Worm (Caenorhabditis elegans): ENCODE measurements around the gene srx-136.

srx-136 gene

ce11 chrV:13869551-13869950 is 12.3 kb downstream of the srx-136 start:
- TF ChIP-seq nhr-2 (tag; optimal IDR thresholded peaks at IDR 0.05) (no peak), nhr-237 (tag; optimal IDR thresholded peaks at IDR 0.05) (no peak), drap-1 (GFP tag; optimal IDR thresholded peaks at IDR 0.05) (no peak), lin-32 (GFP tag; optimal IDR thresholded peaks at IDR 0.05) (no peak), nhr-28 (tag; optimal IDR thresholded peaks at IDR 0.05) (no peak), hlh-1 (tag; optimal IDR thresholded peaks at IDR 0.05) (no peak), ztf-11 (tag; optimal IDR thresholded peaks at IDR 0.05) (no peak), bed-3 (GFP tag; optimal IDR thresholded peaks at IDR 0.05) (no peak)

- TF ChIP-seq tbx-8 (GFP tag; optimal IDR thresholded peaks at IDR 0.05) (no peak), sptf-1 (tag; optimal IDR thresholded peaks at IDR 0.05) (no peak), ham-2 (GFP tag; optimal IDR thresholded peaks at IDR 0.05) (no peak), ztf-11 (tag; optimal IDR thresholded peaks at IDR 0.05) (no peak), nhr-28 (tag; optimal IDR thresholded peaks at IDR 0.05) (no peak), cnd-1 (tag; optimal IDR thresholded peaks at IDR 0.05) (no peak), ceh-83 (GFP tag; optimal IDR thresholded peaks at IDR 0.05) (no peak), zip-8 (tag; optimal IDR thresholded peaks at IDR 0.05) (no peak), unc-120 (tag; optimal IDR thresholded peaks at IDR 0.05; ENCODE audit: poor library complexity, severe bottlenecking) (no peak), bed-3 (GFP tag; optimal IDR thresholded peaks at IDR 0.05) (no peak), lsy-2 (tag; optimal IDR thresholded peaks at IDR 0.05) (no peak), lin-13 (tag; optimal IDR thresholded peaks at IDR 0.05) (no peak), M03D4.4 (tag; optimal IDR thresholded peaks at IDR 0.05) (no peak), nhr-76 (tag; optimal IDR thresholded peaks at IDR 0.05) (no peak), mep-1 (tag; optimal IDR thresholded peaks at IDR 0.05) (no peak), lin-32 (GFP tag; optimal IDR thresholded peaks at IDR 0.05) (no peak), sem-2 (GFP tag; optimal IDR thresholded peaks at IDR 0.05) (no peak), pha-4 (tag; optimal IDR thresholded peaks at IDR 0.05) (no peak)
Measured at ce11 chrV:13872895-13873294, 15.7 kb downstream of the srx-136 start, which contains the start of gene cpt-5. cpt-5 (plus strand) TSS chrV:13873195.

- TF ChIP-seq ceh-43 (GFP tag; optimal IDR thresholded peaks at IDR 0.05) = no peak
- no peak for TF ChIP-seq elt-3 (tag; optimal IDR thresholded peaks at IDR 0.05)
- no peak for TF ChIP-seq mab-5 (tag; optimal IDR thresholded peaks at IDR 0.05)
- TF ChIP-seq nhr-12 (tag; optimal IDR thresholded peaks at IDR 0.05) = no peak
- no peak for TF ChIP-seq unc-39 (tag; optimal IDR thresholded peaks at IDR 0.05)
- no peak for TF ChIP-seq sem-2 (GFP tag; optimal IDR thresholded peaks at IDR 0.05)
- TF ChIP-seq tbx-8 (GFP tag; optimal IDR thresholded peaks at IDR 0.05) = no peak
- no peak for TF ChIP-seq nhr-2 (tag; optimal IDR thresholded peaks at IDR 0.05)
- TF ChIP-seq hlh-1 (tag; optimal IDR thresholded peaks at IDR 0.05) = no peak
- TF ChIP-seq pha-4 (tag; optimal IDR thresholded peaks at IDR 0.05) = no peak
- TF ChIP-seq nhr-237 (tag; optimal IDR thresholded peaks at IDR 0.05) = no peak
- no peak for TF ChIP-seq ztf-11 (tag; optimal IDR thresholded peaks at IDR 0.05)
- TF ChIP-seq cnd-1 (tag; optimal IDR thresholded peaks at IDR 0.05) = no peak
Measured at ce11 chrV:13873323-13873722, 16.1 kb downstream of the srx-136 start.

- TF ChIP-seq lin-13 (tag; optimal IDR thresholded peaks at IDR 0.05) (no peak), lin-32 (GFP tag; optimal IDR thresholded peaks at IDR 0.05) (no peak), nhr-76 (tag; optimal IDR thresholded peaks at IDR 0.05) (no peak), ceh-83 (GFP tag; optimal IDR thresholded peaks at IDR 0.05) (no peak), unc-39 (tag; optimal IDR thresholded peaks at IDR 0.05) (no peak), M03D4.4 (tag; optimal IDR thresholded peaks at IDR 0.05) (no peak), drap-1 (GFP tag; optimal IDR thresholded peaks at IDR 0.05) (no peak), nhr-2 (tag; optimal IDR thresholded peaks at IDR 0.05) (no peak), bed-3 (GFP tag; optimal IDR thresholded peaks at IDR 0.05) (no peak), nhr-28 (tag; optimal IDR thresholded peaks at IDR 0.05) (no peak), nhr-237 (tag; optimal IDR thresholded peaks at IDR 0.05) (no peak), lsy-2 (tag; optimal IDR thresholded peaks at IDR 0.05) (no peak), tbx-8 (GFP tag; optimal IDR thresholded peaks at IDR 0.05) (no peak), snpc-4 (tag; optimal IDR thresholded peaks at IDR 0.05) (no peak), flh-1 (GFP tag; optimal IDR thresholded peaks at IDR 0.05) (no peak), zip-8 (tag; optimal IDR thresholded peaks at IDR 0.05) (no peak), nhr-12 (tag; optimal IDR thresholded peaks at IDR 0.05) (no peak), elt-3 (tag; optimal IDR thresholded peaks at IDR 0.05) (no peak), elt-1 (tag; optimal IDR thresholded peaks at IDR 0.05; ENCODE audit: borderline replicate concordance, insufficient read depth) (no peak), pha-4 (tag; optimal IDR thresholded peaks at IDR 0.05) (no peak)
Measured at ce11 chrV:13876529-13876928, 19.3 kb downstream of the srx-136 start, which contains the start of gene T22G5.1. T22G5.1 (plus strand) TSS chrV:13876829.

ce11 chrV:13878226-13878625 is 21.0 kb downstream of the srx-136 start:
- no peak for TF ChIP-seq ceh-83 (GFP tag; optimal IDR thresholded peaks at IDR 0.05)
- no peak for TF ChIP-seq pha-4 (tag; optimal IDR thresholded peaks at IDR 0.05)
- no peak for TF ChIP-seq unc-39 (tag; optimal IDR thresholded peaks at IDR 0.05)
- no peak for TF ChIP-seq nhr-28 (tag; optimal IDR thresholded peaks at IDR 0.05)
- no peak for TF ChIP-seq M03D4.4 (tag; optimal IDR thresholded peaks at IDR 0.05)
- TF ChIP-seq ztf-11 (tag; optimal IDR thresholded peaks at IDR 0.05) = no peak
- TF ChIP-seq nhr-2 (tag; optimal IDR thresholded peaks at IDR 0.05) = no peak
- TF ChIP-seq lsy-2 (tag; optimal IDR thresholded peaks at IDR 0.05) = no peak
- no peak for TF ChIP-seq mab-5 (tag; optimal IDR thresholded peaks at IDR 0.05)
- no peak for TF ChIP-seq blmp-1 (tag; optimal IDR thresholded peaks at IDR 0.05)
- TF ChIP-seq lin-13 (tag; optimal IDR thresholded peaks at IDR 0.05) = no peak
- TF ChIP-seq ceh-43 (GFP tag; optimal IDR thresholded peaks at IDR 0.05) = no peak
- TF ChIP-seq ces-1 (GFP tag; optimal IDR thresholded peaks at IDR 0.05) = no peak

Data from whole organism, mixed stage, embryonic.